Worm (Caenorhabditis elegans) whole organism, young adult: ENCODE measurements around the gene ssna-1.

Experiments used
- B0336.3 ChIP-seq: fragments of 200-800 bp; sonication (Bioruptor generic); IDR thresholded peaks from 2 replicates; pipeline ENCODE4 v1.3.6; 2022; ENCODE audit warnings: missing genetic modification characterization, missing compliant biosample characterization
- C17E4.6 ChIP-seq: fragments of 200-800 bp; sonication (Bioruptor generic); IDR thresholded peaks from 2 replicates; pipeline ENCODE4 v1.3.6; 2022; ENCODE audit warnings: missing genetic modification reagents, missing genetic modification characterization, missing compliant biosample characterization
- D2030.7 ChIP-seq: fragments of 200-800 bp; sonication (Bioruptor generic); IDR thresholded peaks from 2 replicates; pipeline ENCODE4 v1.3.6; 2022; ENCODE audit warnings: missing genetic modification reagents, missing genetic modification characterization, missing compliant biosample characterization
- F23B12.7 ChIP-seq: sonication (generic microtip); optimal IDR thresholded peaks from 2 replicates; lab custom pipeline; 2017; ENCODE audit warnings: missing genetic modification characterization, mild to moderate bottlenecking, missing compliant biosample characterization, antibody characterized with exemption, moderate library complexity; ENCODE audit not compliant: insufficient read depth
- F39B2.1 ChIP-seq: fragments of 200-800 bp; sonication (Bioruptor generic); IDR thresholded peaks from 2 replicates; pipeline ENCODE4 v1.3.6; 2022; ENCODE audit warnings: missing genetic modification reagents, missing genetic modification characterization, missing compliant biosample characterization
- F52B5.7 ChIP-seq: sonication (generic microtip); optimal IDR thresholded peaks from 2 replicates; lab custom pipeline; 2016; ENCODE audit warnings: mild to moderate bottlenecking, missing genetic modification characterization, missing compliant biosample characterization
- K11D2.4 ChIP-seq: fragments of 200-800 bp; sonication (Bioruptor generic); IDR thresholded peaks from 2 replicates; pipeline ENCODE4 v1.3.6; 2022; ENCODE audit warnings: missing genetic modification reagents, missing genetic modification characterization, missing compliant biosample characterization
- T26A5.8 ChIP-seq: sonication (generic microtip); optimal IDR thresholded peaks from 2 replicates; lab custom pipeline; 2016; ENCODE audit warnings: missing genetic modification characterization, missing compliant biosample characterization
- Y53F4B.3 ChIP-seq: fragments of 200-800 bp; sonication (Bioruptor generic); IDR thresholded peaks from 2 replicates; pipeline ENCODE4 v1.3.6; 2022; ENCODE audit warnings: missing genetic modification reagents, missing genetic modification characterization, missing compliant biosample characterization
- Y67H2A.10 ChIP-seq: fragments of 200-800 bp; sonication (Bioruptor generic); conservative IDR thresholded peaks from 2 replicates; pipeline ENCODE4 v1.3.6; 2022; ENCODE audit warnings: missing genetic modification reagents, missing genetic modification characterization, missing compliant biosample characterization
- Y79H2A.3 ChIP-seq: fragments of 200-800 bp; sonication (Bioruptor generic); conservative IDR thresholded peaks from 2 replicates; pipeline ENCODE4 v1.3.6; 2022; ENCODE audit warnings: missing genetic modification reagents, missing genetic modification characterization, missing compliant biosample characterization
- aptf-2 ChIP-seq: fragments of 200-800 bp; sonication (Bioruptor generic); conservative IDR thresholded peaks from 2 replicates; pipeline ENCODE4 v1.3.6; 2022; ENCODE audit warnings: missing genetic modification reagents, missing genetic modification characterization, missing compliant biosample characterization
- aptf-3 ChIP-seq: fragments of 200-800 bp; sonication (Bioruptor generic); IDR thresholded peaks from 2 replicates; pipeline ENCODE4 v1.3.6; 2022; ENCODE audit warnings: missing genetic modification characterization, missing compliant biosample characterization
- attf-5 ChIP-seq: fragments of 200-800 bp; sonication (Bioruptor generic); optimal IDR thresholded peaks from 2 replicates; lab custom pipeline; 2018; ENCODE audit warnings: mild to moderate bottlenecking, missing genetic modification characterization, missing compliant biosample characterization
- bed-1 ChIP-seq: fragments of 200-800 bp; sonication (Bioruptor generic); IDR thresholded peaks from 2 replicates; pipeline ENCODE4 v1.3.6; 2022; ENCODE audit warnings: missing genetic modification reagents, missing genetic modification characterization, missing compliant biosample characterization
- ccch-3 ChIP-seq: fragments of 200-800 bp; sonication (Bioruptor generic); optimal IDR thresholded peaks from 2 replicates; lab custom pipeline; 2018; ENCODE audit warnings: mild to moderate bottlenecking, missing genetic modification characterization, missing compliant biosample characterization
- cebp-1 ChIP-seq, 2 experiments: fragments of 200-800 bp in 1 of 2; sonication (Bioruptor generic) in 1 of 2; sonication (generic microtip) in 1 of 2; IDR thresholded peaks in 1 of 2; optimal IDR thresholded peaks in 1 of 2; 2 replicates each; pipeline versions ENCODE4 v1.3.6 to Lab custom; 2017 to 2022; ENCODE audit warnings: missing compliant biosample characterization in 2 of 2, missing genetic modification characterization in 2 of 2, mild to moderate bottlenecking in 1 of 2, missing genetic modification reagents in 1 of 2, moderate library complexity in 1 of 2
- ceh-100 ChIP-seq: fragments of 200-800 bp; sonication (Bioruptor generic); IDR thresholded peaks from 2 replicates; pipeline ENCODE4 v1.3.6; 2022; ENCODE audit warnings: missing genetic modification reagents, missing genetic modification characterization, missing compliant biosample characterization
- ceh-27 ChIP-seq: fragments of 200-800 bp; sonication (Bioruptor generic); optimal IDR thresholded peaks from 2 replicates; lab custom pipeline; 2018; ENCODE audit warnings: mild to moderate bottlenecking, missing genetic modification characterization, moderate library complexity, missing compliant biosample characterization
- ceh-40 ChIP-seq: fragments of 200-800 bp; sonication (Bioruptor generic); IDR thresholded peaks from 2 replicates; pipeline ENCODE4 v1.3.6; 2022; ENCODE audit warnings: missing genetic modification characterization, missing compliant biosample characterization
- die-1 ChIP-seq: sonication (generic microtip); optimal IDR thresholded peaks from 2 replicates; lab custom pipeline; 2016; ENCODE audit warnings: missing genotype, mild to moderate bottlenecking, missing genetic modification characterization, missing compliant biosample characterization
- dpl-1 ChIP-seq: fragments of 150-350 bp; optimal IDR thresholded peaks from 2 replicates; lab custom pipeline; 2014; ENCODE audit warnings: missing biosample characterization, missing genetic modification reagents, missing genetic modification characterization
- efl-1 ChIP-seq: fragments of 150-350 bp; optimal IDR thresholded peaks from 2 replicates; lab custom pipeline; 2014; ENCODE audit warnings: missing biosample characterization, missing genetic modification reagents, missing genetic modification characterization
- egl-18 ChIP-seq: fragments of 200-800 bp; sonication (Bioruptor generic); IDR thresholded peaks from 2 replicates; pipeline ENCODE4 v1.3.6; 2022; ENCODE audit warnings: missing genetic modification reagents, missing genetic modification characterization, missing compliant biosample characterization
- egrh-3 ChIP-seq: fragments of 200-800 bp; sonication (Bioruptor generic); IDR thresholded peaks from 2 replicates; pipeline ENCODE4 v1.3.6; 2022; ENCODE audit warnings: missing genetic modification reagents, missing genetic modification characterization, missing compliant biosample characterization
- ets-4 ChIP-seq: fragments of 200-800 bp; sonication (Bioruptor generic); optimal IDR thresholded peaks from 2 replicates; lab custom pipeline; 2018; ENCODE audit warnings: mild to moderate bottlenecking, missing genetic modification characterization, missing compliant biosample characterization
- gei-17 ChIP-seq: fragments of 200-800 bp; sonication (Bioruptor generic); optimal IDR thresholded peaks from 2 replicates; lab custom pipeline; 2018; ENCODE audit warnings: mild to moderate bottlenecking, missing genetic modification characterization, missing compliant biosample characterization
- him-1 ChIP-seq: sonication (generic microtip); optimal IDR thresholded peaks from 2 replicates; lab custom pipeline; 2016; ENCODE audit warnings: missing genotype, missing genetic modification reagents, missing genetic modification characterization, missing compliant biosample characterization
- hlh-26 ChIP-seq: fragments of 200-800 bp; sonication (Bioruptor generic); conservative IDR thresholded peaks from 2 replicates; pipeline ENCODE4 v1.3.6; 2022; ENCODE audit warnings: missing genetic modification reagents, missing genetic modification characterization, missing compliant biosample characterization
- let-526 ChIP-seq: fragments of 200-800 bp; sonication (Bioruptor generic); IDR thresholded peaks from 2 replicates; pipeline ENCODE4 v1.3.6; 2022; ENCODE audit warnings: missing genetic modification reagents, missing genetic modification characterization, missing compliant biosample characterization
- let-607 ChIP-seq, 2 experiments: fragments of 200-800 bp in 1 of 2; sonication (Bioruptor generic) in 1 of 2; sonication (generic microtip) in 1 of 2; optimal IDR thresholded peaks; 2 replicates each; lab custom pipeline; 2016 to 2018; ENCODE audit warnings: mild to moderate bottlenecking in 2 of 2, missing compliant biosample characterization in 2 of 2, missing genetic modification characterization in 2 of 2, moderate library complexity in 2 of 2, missing genotype in 1 of 2
- lin-35 ChIP-seq, 3 experiments: fragments of 150-350 bp in 2 of 3; sonication (generic microtip) in 1 of 3; optimal IDR thresholded peaks; 2 replicates each; lab custom pipeline; 2014 to 2018; ENCODE audit warnings: missing biosample characterization in 3 of 3, missing genetic modification characterization in 3 of 3, missing genetic modification reagents in 3 of 3
- lin-40 ChIP-seq: sonication (generic microtip); optimal IDR thresholded peaks from 2 replicates; lab custom pipeline; 2016; ENCODE audit warnings: missing genetic modification characterization, mild to moderate bottlenecking, missing compliant biosample characterization, missing genotype, missing genetic modification reagents
- madf-3 ChIP-seq: fragments of 200-800 bp; sonication (Bioruptor generic); IDR thresholded peaks from 2 replicates; pipeline ENCODE4 v1.3.6; 2022; ENCODE audit warnings: missing genetic modification reagents, missing genetic modification characterization, missing compliant biosample characterization
- mcd-1 ChIP-seq: fragments of 200-800 bp; sonication (Bioruptor generic); IDR thresholded peaks from 2 replicates; pipeline ENCODE4 v1.3.6; 2022; ENCODE audit warnings: missing genetic modification reagents, missing genetic modification characterization, missing compliant biosample characterization
- nfya-1 ChIP-seq: sonication (generic microtip); optimal IDR thresholded peaks from 2 replicates; lab custom pipeline; 2017; ENCODE audit warnings: antibody characterized with exemption, missing compliant biosample characterization, missing genetic modification characterization, borderline replicate concordance; ENCODE audit not compliant: insufficient read depth
- nfyb-1 ChIP-seq: fragments of 200-800 bp; sonication (Bioruptor generic); IDR thresholded peaks from 2 replicates; pipeline ENCODE4 v1.3.6; 2022; ENCODE audit warnings: missing genetic modification reagents, missing genetic modification characterization, missing compliant biosample characterization
- nhr-27 ChIP-seq: fragments of 200-800 bp; sonication (Bioruptor generic); optimal IDR thresholded peaks from 2 replicates; lab custom pipeline; 2018; ENCODE audit warnings: mild to moderate bottlenecking, missing genetic modification characterization, moderate library complexity, missing compliant biosample characterization
- rcor-1 ChIP-seq: fragments of 200-800 bp; sonication (Bioruptor generic); IDR thresholded peaks from 2 replicates; pipeline ENCODE4 v1.3.6; 2022; ENCODE audit warnings: missing genetic modification reagents, missing genetic modification characterization, missing compliant biosample characterization
- snpc-1.1 ChIP-seq: sonication (generic microtip); optimal IDR thresholded peaks from 2 replicates; lab custom pipeline; 2017; ENCODE audit warnings: missing genetic modification characterization, mild to moderate bottlenecking, missing compliant biosample characterization, antibody characterized with exemption, moderate library complexity, missing genotype, missing genetic modification reagents; ENCODE audit not compliant: insufficient read depth
- snpc-1.3 ChIP-seq: sonication (generic microtip); optimal IDR thresholded peaks from 2 replicates; lab custom pipeline; 2017; ENCODE audit warnings: missing genetic modification characterization, mild to moderate bottlenecking, missing compliant biosample characterization, antibody characterized with exemption, moderate library complexity, missing genotype, missing genetic modification reagents; ENCODE audit not compliant: insufficient read depth
- unc-130 ChIP-seq: sonication (generic microtip); optimal IDR thresholded peaks from 2 replicates; lab custom pipeline; 2016; ENCODE audit warnings: missing genetic modification reagents, missing genetic modification characterization, missing compliant biosample characterization
- unc-62 ChIP-seq: fragments of 150-350 bp; optimal IDR thresholded peaks from 2 replicates; lab custom pipeline; 2014; ENCODE audit warnings: missing biosample characterization, missing genetic modification reagents, missing genetic modification characterization
- zim-3 ChIP-seq: sonication (generic microtip); optimal IDR thresholded peaks from 2 replicates; lab custom pipeline; 2017; ENCODE audit warnings: mild to moderate bottlenecking, missing genetic modification characterization, moderate library complexity, missing compliant biosample characterization
- ztf-18 ChIP-seq: sonication (generic microtip); optimal IDR thresholded peaks from 2 replicates; lab custom pipeline; 2016; ENCODE audit warnings: missing genotype, mild to moderate bottlenecking, missing genetic modification characterization, missing compliant biosample characterization
- ztf-28 ChIP-seq: fragments of 200-800 bp; sonication (Bioruptor generic); IDR thresholded peaks from 2 replicates; pipeline ENCODE4 v1.3.6; 2022; ENCODE audit warnings: missing genetic modification reagents, missing genetic modification characterization, missing compliant biosample characterization
- ztf-6 ChIP-seq: fragments of 200-800 bp; sonication (Bioruptor generic); IDR thresholded peaks from 2 replicates; pipeline ENCODE4 v1.3.6; 2022; ENCODE audit warnings: missing genetic modification reagents, missing genetic modification characterization, missing compliant biosample characterization

ssna-1 gene

ce11 chrIV:393409-393930, 5.6 kb downstream of the ssna-1 start, which contains the start of the genes T07A9.15 and nog-1:
T07A9.15 (minus strand) TSS chrIV:393546.
nog-1 (plus strand) TSS chrIV:393880.
- TF ChIP-seq Y53F4B.3 (GFP tag; lab: Robert Waterston, UW) (no peak), T26A5.8 (tag; lab: Kevin White, UChicago) (no peak), snpc-1.3 (tag; lab: Kevin White, UChicago) (peak; percentile 47), let-607 (tag; optimal IDR thresholded peaks at IDR 0.05; lab: Kevin White, UChicago) (no peak), unc-130 (GFP tag; lab: Kevin White, UChicago) (no peak), D2030.7 (GFP tag; lab: Robert Waterston, UW) (peak; percentile 43), unc-62 (GFP tag; lab: Kevin White, UChicago) (no peak), die-1 (tag; lab: Kevin White, UChicago) (no peak), hlh-26 (GFP tag; lab: Robert Waterston, UW) (no peak), attf-5 (GFP tag; lab: Kevin White, UChicago) (no peak), ceh-100 (GFP tag; lab: Robert Waterston, UW) (0 out of 2 replicates have a peak, but pooled peaks have one; percentile 38), F52B5.7 (tag; lab: Kevin White, UChicago) (no peak), egl-18 (GFP tag; lab: Robert Waterston, UW) (no peak), aptf-3 (GFP tag; lab: Robert Waterston, UW) (no peak), F39B2.1 (GFP tag; lab: Robert Waterston, UW) (no peak), aptf-2 (no peak), K11D2.4 (GFP tag; lab: Robert Waterston, UW) (no peak), ztf-28 (GFP tag; lab: Robert Waterston, UW) (no peak), lin-40 (tag; lab: Kevin White, UChicago) (peak; percentile 45), mcd-1 (peak; percentile 36; the same call in 1 of the 2 replicates), madf-3 (GFP tag; lab: Robert Waterston, UW) (no peak), Y79H2A.3 (GFP tag; lab: Robert Waterston, UW) (no peak), nfya-1 (tag; lab: Kevin White, UChicago) (no peak), ccch-3 (GFP tag; lab: Kevin White, UChicago) (no peak), lin-35 (GFP tag; optimal IDR thresholded peaks at IDR 0.05; lab: Kevin White, UChicago) (peak in 1 of 3 experiments; percentile 6), C17E4.6 (no peak), him-1 (tag; lab: Kevin White, UChicago) (no peak), ets-4 (GFP tag; lab: Kevin White, UChicago) (no peak), egrh-3 (GFP tag; lab: Robert Waterston, UW) (no peak), snpc-1.1 (tag; lab: Kevin White, UChicago) (no peak), ztf-18 (no peak), let-526 (GFP tag; lab: Robert Waterston, UW) (no peak), cebp-1 (GFP tag; IDR thresholded peaks at IDR 0.05; lab: Robert Waterston, UW) (no peak), cebp-1 (tag; optimal IDR thresholded peaks at IDR 0.05; lab: Kevin White, UChicago) (peak; percentile 43), ceh-27 (GFP tag; lab: Kevin White, UChicago) (peak; percentile 53), nhr-27 (tag; lab: Kevin White, UChicago) (no peak), rcor-1 (GFP tag; lab: Robert Waterston, UW) (no peak), efl-1 (GFP tag; lab: Kevin White, UChicago) (peak; percentile 24), ceh-40 (no peak), zim-3 (tag; lab: Kevin White, UChicago) (no peak), nfyb-1 (GFP tag; lab: Robert Waterston, UW) (no peak), F23B12.7 (tag; lab: Kevin White, UChicago) (peak; percentile 46), ztf-6 (GFP tag; lab: Robert Waterston, UW) (no peak), B0336.3 (GFP tag; lab: Robert Waterston, UW) (no peak), dpl-1 (no peak), Y67H2A.10 (GFP tag; lab: Robert Waterston, UW) (no peak), gei-17 (GFP tag; lab: Kevin White, UChicago) (no peak), bed-1 (no peak)
